Worm (Caenorhabditis elegans) whole organism, young adult: ENCODE data around the gene W09D6.4.

Source experiments
- B0019.2 ChIP-seq: fragments of 200-800 bp; sonication (Bioruptor generic); conservative IDR thresholded peaks from 2 replicates; pipeline ENCODE4 v1.3.6; 2022; ENCODE audit warnings: missing genetic modification reagents, missing genetic modification characterization, missing compliant biosample characterization
- B0261.1 ChIP-seq: sonication (generic microtip); optimal IDR thresholded peaks from 2 replicates; lab custom pipeline; 2016; ENCODE audit warnings: mild to moderate bottlenecking, missing genetic modification characterization, moderate library complexity, missing compliant biosample characterization
- D2030.7 ChIP-seq: fragments of 200-800 bp; sonication (Bioruptor generic); IDR thresholded peaks from 2 replicates; pipeline ENCODE4 v1.3.6; 2022; ENCODE audit warnings: missing genetic modification reagents, missing genetic modification characterization, missing compliant biosample characterization
- F33H1.4 ChIP-seq: fragments of 200-800 bp; sonication (Bioruptor generic); IDR thresholded peaks from 2 replicates; pipeline ENCODE4 v1.3.6; 2022; ENCODE audit warnings: missing genetic modification reagents, missing genetic modification characterization, missing compliant biosample characterization
- F49E8.2 ChIP-seq: sonication (generic microtip); optimal IDR thresholded peaks from 3 replicates; lab custom pipeline; 2017; ENCODE audit warnings: missing genetic modification characterization, mild to moderate bottlenecking, missing compliant biosample characterization, antibody characterized with exemption, moderate library complexity; ENCODE audit not compliant: insufficient read depth
- F57A8.1 ChIP-seq: fragments of 200-800 bp; sonication (Bioruptor generic); optimal IDR thresholded peaks from 2 replicates; lab custom pipeline; 2018; ENCODE audit warnings: mild to moderate bottlenecking, missing genetic modification characterization, moderate library complexity, missing compliant biosample characterization
- K12H6.12 ChIP-seq: fragments of 200-800 bp; sonication (Bioruptor generic); optimal IDR thresholded peaks from 2 replicates; lab custom pipeline; 2018; ENCODE audit warnings: mild to moderate bottlenecking, missing genetic modification characterization, missing compliant biosample characterization
- Y53G8AR.9 ChIP-seq: fragments of 200-800 bp; sonication (Bioruptor generic); conservative IDR thresholded peaks from 2 replicates; pipeline ENCODE4 v1.3.6; 2022; ENCODE audit warnings: missing genetic modification reagents, missing genetic modification characterization, missing compliant biosample characterization
- aptf-3 ChIP-seq: fragments of 200-800 bp; sonication (Bioruptor generic); IDR thresholded peaks from 2 replicates; pipeline ENCODE4 v1.3.6; 2022; ENCODE audit warnings: missing genetic modification characterization, missing compliant biosample characterization
- attf-6 ChIP-seq: fragments of 200-800 bp; sonication (Bioruptor generic); IDR thresholded peaks from 2 replicates; pipeline ENCODE4 v1.3.6; 2022; ENCODE audit warnings: missing genetic modification reagents, missing genetic modification characterization, missing compliant biosample characterization
- ccch-3 ChIP-seq: fragments of 200-800 bp; sonication (Bioruptor generic); optimal IDR thresholded peaks from 2 replicates; lab custom pipeline; 2018; ENCODE audit warnings: mild to moderate bottlenecking, missing genetic modification characterization, missing compliant biosample characterization
- cebp-2 ChIP-seq: fragments of 200-800 bp; sonication (Bioruptor generic); IDR thresholded peaks from 2 replicates; pipeline ENCODE4 v1.3.6; 2022; ENCODE audit warnings: missing genetic modification characterization, missing compliant biosample characterization
- ceh-100 ChIP-seq: fragments of 200-800 bp; sonication (Bioruptor generic); IDR thresholded peaks from 2 replicates; pipeline ENCODE4 v1.3.6; 2022; ENCODE audit warnings: missing genetic modification reagents, missing genetic modification characterization, missing compliant biosample characterization
- ceh-58 ChIP-seq: fragments of 200-800 bp; sonication (Bioruptor generic); IDR thresholded peaks from 2 replicates; pipeline ENCODE4 v1.3.6; 2022; ENCODE audit warnings: missing genetic modification characterization, missing compliant biosample characterization
- ceh-91 ChIP-seq: fragments of 200-800 bp; sonication (Bioruptor generic); IDR thresholded peaks from 2 replicates; pipeline ENCODE4 v1.3.6; 2022; ENCODE audit warnings: missing genetic modification reagents, missing genetic modification characterization, missing compliant biosample characterization
- dpl-1 ChIP-seq: fragments of 150-350 bp; optimal IDR thresholded peaks from 2 replicates; lab custom pipeline; 2014; ENCODE audit warnings: missing biosample characterization, missing genetic modification reagents, missing genetic modification characterization
- efl-1 ChIP-seq: fragments of 150-350 bp; optimal IDR thresholded peaks from 2 replicates; lab custom pipeline; 2014; ENCODE audit warnings: missing biosample characterization, missing genetic modification reagents, missing genetic modification characterization
- ekl-4 ChIP-seq: fragments of 200-800 bp; sonication (Bioruptor generic); IDR thresholded peaks from 2 replicates; pipeline ENCODE4 v1.3.6; 2022; ENCODE audit warnings: missing genetic modification reagents, missing genetic modification characterization, missing compliant biosample characterization
- ets-4 ChIP-seq: fragments of 200-800 bp; sonication (Bioruptor generic); optimal IDR thresholded peaks from 2 replicates; lab custom pipeline; 2018; ENCODE audit warnings: mild to moderate bottlenecking, missing genetic modification characterization, missing compliant biosample characterization
- him-1 ChIP-seq: sonication (generic microtip); optimal IDR thresholded peaks from 2 replicates; lab custom pipeline; 2016; ENCODE audit warnings: missing genotype, missing genetic modification reagents, missing genetic modification characterization, missing compliant biosample characterization
- hlh-12 ChIP-seq: sonication (generic microtip); optimal IDR thresholded peaks from 2 replicates; lab custom pipeline; 2016; ENCODE audit warnings: missing genetic modification characterization, missing compliant biosample characterization
- hlh-26 ChIP-seq: fragments of 200-800 bp; sonication (Bioruptor generic); conservative IDR thresholded peaks from 2 replicates; pipeline ENCODE4 v1.3.6; 2022; ENCODE audit warnings: missing genetic modification reagents, missing genetic modification characterization, missing compliant biosample characterization
- hmg-1.2 ChIP-seq: fragments of 200-800 bp; sonication (Bioruptor generic); IDR thresholded peaks from 2 replicates; pipeline ENCODE4 v1.3.6; 2022; ENCODE audit warnings: missing genetic modification reagents, missing genetic modification characterization, missing compliant biosample characterization
- hsf-1 ChIP-seq: fragments of 200-800 bp; sonication (Bioruptor generic); IDR thresholded peaks from 2 replicates; pipeline ENCODE4 v1.3.6; 2022; ENCODE audit warnings: missing genetic modification reagents, missing genetic modification characterization, missing compliant biosample characterization
- lin-40 ChIP-seq: sonication (generic microtip); optimal IDR thresholded peaks from 2 replicates; lab custom pipeline; 2016; ENCODE audit warnings: missing genetic modification characterization, mild to moderate bottlenecking, missing compliant biosample characterization, missing genotype, missing genetic modification reagents
- lin-54 ChIP-seq: fragments of 200-800 bp; sonication (Bioruptor generic); optimal IDR thresholded peaks from 2 replicates; lab custom pipeline; 2018; ENCODE audit warnings: mild to moderate bottlenecking, missing genetic modification characterization, missing compliant biosample characterization
- lir-1 ChIP-seq: fragments of 200-800 bp; sonication (Bioruptor generic); conservative IDR thresholded peaks from 2 replicates; pipeline ENCODE4 v1.3.6; 2022; ENCODE audit warnings: missing genetic modification reagents, missing genetic modification characterization, missing compliant biosample characterization
- lsl-1 ChIP-seq: fragments of 200-800 bp; sonication (Bioruptor generic); optimal IDR thresholded peaks from 2 replicates; lab custom pipeline; 2018; ENCODE audit warnings: mild to moderate bottlenecking, missing genetic modification characterization, moderate library complexity, missing compliant biosample characterization
- madf-3 ChIP-seq: fragments of 200-800 bp; sonication (Bioruptor generic); IDR thresholded peaks from 2 replicates; pipeline ENCODE4 v1.3.6; 2022; ENCODE audit warnings: missing genetic modification reagents, missing genetic modification characterization, missing compliant biosample characterization
- madf-6 ChIP-seq: fragments of 200-800 bp; sonication (Bioruptor generic); IDR thresholded peaks from 2 replicates; pipeline ENCODE4 v1.3.6; 2022; ENCODE audit warnings: missing genetic modification reagents, missing genetic modification characterization, missing compliant biosample characterization
- madf-8 ChIP-seq: fragments of 200-800 bp; sonication (Bioruptor generic); conservative IDR thresholded peaks from 2 replicates; pipeline ENCODE4 v1.3.6; 2022; ENCODE audit warnings: missing genetic modification reagents, missing genetic modification characterization, missing compliant biosample characterization
- mcd-1 ChIP-seq: fragments of 200-800 bp; sonication (Bioruptor generic); IDR thresholded peaks from 2 replicates; pipeline ENCODE4 v1.3.6; 2022; ENCODE audit warnings: missing genetic modification reagents, missing genetic modification characterization, missing compliant biosample characterization
- mes-4 ChIP-seq: sonication (generic microtip); optimal IDR thresholded peaks from 2 replicates; lab custom pipeline; 2016; ENCODE audit warnings: missing genotype, missing genetic modification characterization, missing compliant biosample characterization
- nfyb-1 ChIP-seq: fragments of 200-800 bp; sonication (Bioruptor generic); IDR thresholded peaks from 2 replicates; pipeline ENCODE4 v1.3.6; 2022; ENCODE audit warnings: missing genetic modification reagents, missing genetic modification characterization, missing compliant biosample characterization
- nhr-120 ChIP-seq: fragments of 200-800 bp; sonication (Bioruptor generic); IDR thresholded peaks from 2 replicates; pipeline ENCODE4 v1.3.6; 2022; ENCODE audit warnings: missing genetic modification characterization, missing compliant biosample characterization
- nhr-179 ChIP-seq: sonication (generic microtip); optimal IDR thresholded peaks from 2 replicates; lab custom pipeline; 2016; ENCODE audit warnings: mild to moderate bottlenecking, missing genetic modification characterization, missing compliant biosample characterization
- pbrm-1 ChIP-seq: fragments of 200-800 bp; sonication (Bioruptor generic); IDR thresholded peaks from 2 replicates; pipeline ENCODE4 v1.3.6; 2022; ENCODE audit warnings: missing genetic modification reagents, missing genetic modification characterization, missing compliant biosample characterization
- repo-1 ChIP-seq: sonication (generic microtip); optimal IDR thresholded peaks from 2 replicates; lab custom pipeline; 2017; ENCODE audit warnings: mild to moderate bottlenecking, missing genetic modification characterization, missing compliant biosample characterization
- snpc-1.1 ChIP-seq: sonication (generic microtip); optimal IDR thresholded peaks from 2 replicates; lab custom pipeline; 2017; ENCODE audit warnings: missing genetic modification characterization, mild to moderate bottlenecking, missing compliant biosample characterization, antibody characterized with exemption, moderate library complexity, missing genotype, missing genetic modification reagents; ENCODE audit not compliant: insufficient read depth
- snpc-3.4 ChIP-seq: sonication (generic microtip); optimal IDR thresholded peaks from 2 replicates; lab custom pipeline; 2017; ENCODE audit warnings: missing genetic modification characterization, mild to moderate bottlenecking, missing compliant biosample characterization, antibody characterized with exemption, moderate library complexity, missing genotype, missing genetic modification reagents
- snpc-4 ChIP-seq, 5 experiments: fragments of 150-350 bp in 1 of 5; sonication (generic microtip) in 4 of 5; optimal IDR thresholded peaks; 2 replicates each; lab custom pipeline; 2014 to 2018; ENCODE audit warnings: missing genetic modification characterization in 5 of 5, missing biosample characterization in 3 of 5, antibody characterized with exemption in 2 of 5, mild to moderate bottlenecking in 2 of 5, missing compliant biosample characterization in 2 of 5, missing genotype in 2 of 5, moderate library complexity in 2 of 5, missing genetic modification reagents in 1 of 5
- tbp1 ChIP-seq: fragments of 200-800 bp; sonication (Bioruptor generic); optimal IDR thresholded peaks from 2 replicates; lab custom pipeline; 2018; ENCODE audit warnings: mild to moderate bottlenecking, missing genetic modification characterization, missing compliant biosample characterization
- tlf-1 ChIP-seq: fragments of 200-800 bp; sonication (Bioruptor generic); optimal IDR thresholded peaks from 2 replicates; lab custom pipeline; 2018; ENCODE audit warnings: mild to moderate bottlenecking, missing genetic modification characterization, missing compliant biosample characterization
- xnd-1 ChIP-seq: sonication (generic microtip); optimal IDR thresholded peaks from 2 replicates; lab custom pipeline; 2016; ENCODE audit warnings: missing genotype, missing genetic modification reagents, missing genetic modification characterization, missing compliant biosample characterization
- zim-3 ChIP-seq: sonication (generic microtip); optimal IDR thresholded peaks from 2 replicates; lab custom pipeline; 2017; ENCODE audit warnings: mild to moderate bottlenecking, missing genetic modification characterization, moderate library complexity, missing compliant biosample characterization
- ztf-18 ChIP-seq: sonication (generic microtip); optimal IDR thresholded peaks from 2 replicates; lab custom pipeline; 2016; ENCODE audit warnings: missing genotype, mild to moderate bottlenecking, missing genetic modification characterization, missing compliant biosample characterization
- ztf-22 ChIP-seq: fragments of 200-800 bp; sonication (Bioruptor generic); optimal IDR thresholded peaks from 2 replicates; lab custom pipeline; 2018; ENCODE audit warnings: mild to moderate bottlenecking, missing genetic modification characterization, moderate library complexity, missing compliant biosample characterization
- ztf-26 ChIP-seq: sonication (generic microtip); optimal IDR thresholded peaks from 2 replicates; lab custom pipeline; 2017; ENCODE audit warnings: missing genetic modification characterization, missing compliant biosample characterization

W09D6.4 gene

ce11 chrIII:11063259-11063658, 16.3 kb upstream of the W09D6.4 start, which contains the start of gene rsa-2:
Gene rsa-2, plus strand, starts transcription at chrIII:11063479.
- TF ChIP-seq F57A8.1 (GFP tag; lab: Kevin White, UChicago) (no peak), ztf-22 (no peak), lin-54 (GFP tag; lab: Kevin White, UChicago) (peak; percentile 86), K12H6.12 (tag; lab: Kevin White, UChicago) (no peak), mcd-1 (GFP tag; lab: Robert Waterston, UW) (peak; percentile 73), nfyb-1 (GFP tag; lab: Robert Waterston, UW) (peak; percentile 39; the same call in 1 of the 2 replicates), D2030.7 (peak; percentile 69), mes-4 (tag; lab: Kevin White, UChicago) (no peak), ceh-91 (peak; percentile 73), attf-6 (GFP tag; lab: Robert Waterston, UW) (no peak), ceh-100 (GFP tag; lab: Robert Waterston, UW) (peak; percentile 51; the same call in 1 of the 2 replicates), snpc-3.4 (tag; lab: Kevin White, UChicago) (peak; percentile 35), xnd-1 (tag; lab: Kevin White, UChicago) (peak; percentile 73), lir-1 (GFP tag; lab: Robert Waterston, UW) (0 out of 2 replicates have a peak, but pooled peaks have one; percentile 35), ccch-3 (GFP tag; lab: Kevin White, UChicago) (no peak), dpl-1 (GFP tag; lab: Kevin White, UChicago) (peak; percentile 77), aptf-3 (GFP tag; lab: Robert Waterston, UW) (no peak), ztf-18 (tag; lab: Kevin White, UChicago) (peak; percentile 6), ceh-58 (GFP tag; lab: Robert Waterston, UW) (no peak), tlf-1 (peak; percentile 24), pbrm-1 (peak; percentile 51; the same call in 1 of the 2 replicates), him-1 (peak; percentile 78), lin-40 (tag; lab: Kevin White, UChicago) (peak; percentile 38), hlh-26 (GFP tag; lab: Robert Waterston, UW) (no peak), F33H1.4 (GFP tag; lab: Robert Waterston, UW) (peak; percentile 68), zim-3 (tag; lab: Kevin White, UChicago) (peak; percentile 37), cebp-2 (no peak), ekl-4 (GFP tag; lab: Robert Waterston, UW) (peak; percentile 66), nhr-120 (GFP tag; lab: Robert Waterston, UW) (no peak), madf-6 (peak; percentile 93), ets-4 (no peak), snpc-4 (GFP tag; optimal IDR thresholded peaks at IDR 0.05; lab: Kevin White, UChicago) (peak; percentile 7), snpc-4 (tag; optimal IDR thresholded peaks at IDR 0.05; lab: Kevin White, UChicago) (peak in 3 of 4 experiments; percentile 18 to 53 (median 44)), snpc-1.1 (tag; lab: Kevin White, UChicago) (peak; percentile 39), efl-1 (GFP tag; lab: Kevin White, UChicago) (peak; percentile 91), Y53G8AR.9 (GFP tag; lab: Robert Waterston, UW) (0 out of 2 replicates have a peak, but pooled peaks have one; percentile 33), B0019.2 (GFP tag; lab: Robert Waterston, UW) (peak; percentile 64), tbp1 (GFP tag; lab: Kevin White, UChicago) (peak; percentile 48), nhr-179 (no peak), hsf-1 (GFP tag; lab: Robert Waterston, UW) (peak; percentile 66), lsl-1 (GFP tag; lab: Kevin White, UChicago) (peak; percentile 63), ztf-26 (tag; lab: Kevin White, UChicago) (no peak), repo-1 (tag; lab: Kevin White, UChicago) (no peak), F49E8.2 (tag; lab: Kevin White, UChicago) (peak; percentile 16), B0261.1 (tag; lab: Kevin White, UChicago) (peak; percentile 1), madf-3 (peak; percentile 80; the same call in 1 of the 2 replicates), madf-8 (peak; percentile 83), hlh-12 (tag; lab: Kevin White, UChicago) (no peak), hmg-1.2 (peak; percentile 95)
